Worm (Caenorhabditis elegans) whole organism, L2 larva: ENCODE measurements around the gene F11G11.5.
A peak's percentile ranks its signal among the peaks of the same experiment; 100 is the strongest.

Source experiments
- Y55F3AM.14 ChIP-seq: fragments of 200-800 bp; sonication (Bioruptor generic); optimal IDR thresholded peaks from 2 replicates; lab custom pipeline; 2018; ENCODE audit warnings: mild to moderate bottlenecking, missing genetic modification characterization, missing compliant biosample characterization
- ama-1 ChIP-seq: fragments of 150-350 bp; optimal IDR thresholded peaks from 2 replicates; lab custom pipeline; 2018; ENCODE audit warnings: inconsistent platforms
- ceh-82 ChIP-seq: fragments of 150-350 bp; optimal IDR thresholded peaks from 2 replicates; lab custom pipeline; 2014; ENCODE audit warnings: missing biosample characterization, missing genetic modification characterization
- dmd-4 ChIP-seq: sonication (generic microtip); optimal IDR thresholded peaks from 2 replicates; lab custom pipeline; 2017; ENCODE audit warnings: missing biosample characterization, missing genetic modification characterization
- lin-11 ChIP-seq: fragments of 150-350 bp; sonication (generic microtip); optimal IDR thresholded peaks from 2 replicates; lab custom pipeline; 2014; ENCODE audit warnings: missing biosample characterization, missing genetic modification characterization, inconsistent platforms, mixed read lengths
- lsy-2 ChIP-seq, 2 experiments: fragments of 150-350 bp in 1 of 2; sonication (generic microtip) in 1 of 2; optimal IDR thresholded peaks; 2 replicates each; lab custom pipeline; 2014 to 2017; ENCODE audit warnings: missing biosample characterization in 2 of 2, missing genetic modification characterization in 2 of 2
- nhr-25 ChIP-seq: fragments of 150-350 bp; sonication (generic microtip); optimal IDR thresholded peaks from 3 replicates; lab custom pipeline; 2014; ENCODE audit warnings: missing biosample characterization, missing genetic modification characterization
- nhr-77 ChIP-seq: fragments of 150-350 bp; optimal IDR thresholded peaks from 2 replicates; lab custom pipeline; 2014; ENCODE audit warnings: missing biosample characterization, missing genetic modification characterization
- snpc-4 ChIP-seq: fragments of 150-350 bp; optimal IDR thresholded peaks from 2 replicates; lab custom pipeline; 2014; ENCODE audit warnings: missing biosample characterization, missing genetic modification characterization
- unc-55 ChIP-seq: fragments of 150-350 bp; sonication (generic microtip); optimal IDR thresholded peaks from 3 replicates; lab custom pipeline; 2014; ENCODE audit warnings: missing biosample characterization, missing genetic modification reagents, missing genetic modification characterization
- zag-1 ChIP-seq: fragments of 150-350 bp; optimal IDR thresholded peaks from 2 replicates; lab custom pipeline; 2014; ENCODE audit warnings: missing biosample characterization, missing genetic modification characterization

ce11 chrII:4902035-4902434, 44.3 kb downstream of the F11G11.5 start, which contains the start of gene R05F9.9:
- peak; percentile 62 for TF ChIP-seq ama-1 (lab: Kevin White, UChicago)
- TF ChIP-seq lin-11: no peak
- no peak for TF ChIP-seq nhr-25 (tag; lab: Kevin White, UChicago)
- TF ChIP-seq zag-1: no peak
- no peak for TF ChIP-seq ceh-82
- no peak for TF ChIP-seq snpc-4 (tag; lab: Kevin White, UChicago)
- TF ChIP-seq dmd-4 (tag; lab: Kevin White, UChicago): no peak
- peak in 1 of 2 experiments; percentile 74 for TF ChIP-seq lsy-2 (tag; optimal IDR thresholded peaks at IDR 0.05; lab: Kevin White, UChicago)
- peak; percentile 70 for TF ChIP-seq unc-55
- TF ChIP-seq Y55F3AM.14 (GFP tag; lab: Kevin White, UChicago): no peak
- no peak for TF ChIP-seq nhr-77 (tag; lab: Kevin White, UChicago)
